Worm (Caenorhabditis elegans) whole organism, late embryonic: ENCODE data around the gene ehbp-1.

Experiments
- C08G9.2 ChIP-seq: sonication (generic microtip); optimal IDR thresholded peaks from 2 replicates; lab custom pipeline; 2016; ENCODE audit warnings: mild to moderate bottlenecking, missing genetic modification characterization, moderate library complexity, missing compliant biosample characterization
- C38D4.7 ChIP-seq: fragments of 200-800 bp; sonication (Bioruptor generic); optimal IDR thresholded peaks from 2 replicates; lab custom pipeline; 2018; ENCODE audit warnings: mild to moderate bottlenecking, missing genetic modification characterization, moderate library complexity, missing compliant biosample characterization
- F13H6.1 ChIP-seq: sonication (generic microtip); optimal IDR thresholded peaks from 2 replicates; lab custom pipeline; 2016; ENCODE audit warnings: missing genetic modification characterization, missing compliant biosample characterization
- K09A11.1 ChIP-seq: sonication (generic microtip); optimal IDR thresholded peaks from 2 replicates; lab custom pipeline; 2017; ENCODE audit warnings: antibody characterized with exemption, mild to moderate bottlenecking, missing genetic modification characterization, missing compliant biosample characterization; ENCODE audit not compliant: insufficient read depth
- Y22D7AL.16 ChIP-seq: sonication (generic microtip); optimal IDR thresholded peaks from 2 replicates; lab custom pipeline; 2016; ENCODE audit warnings: missing genetic modification characterization, missing compliant biosample characterization
- ahr-1 ChIP-seq: sonication (generic microtip); optimal IDR thresholded peaks from 2 replicates; lab custom pipeline; 2016; ENCODE audit warnings: missing genetic modification characterization, missing compliant biosample characterization
- ceh-14 ChIP-seq: sonication (generic microtip); optimal IDR thresholded peaks from 2 replicates; lab custom pipeline; 2016; ENCODE audit warnings: missing genotype, missing genetic modification characterization, missing compliant biosample characterization
- ceh-18 ChIP-seq: sonication (generic microtip); optimal IDR thresholded peaks from 2 replicates; lab custom pipeline; 2016; ENCODE audit warnings: missing genetic modification characterization, missing compliant biosample characterization
- ceh-19 ChIP-seq: fragments of 200-800 bp; sonication (Bioruptor generic); optimal IDR thresholded peaks from 2 replicates; lab custom pipeline; 2018; ENCODE audit warnings: mild to moderate bottlenecking, missing genetic modification characterization, missing compliant biosample characterization
- ceh-2 ChIP-seq: sonication (generic microtip); optimal IDR thresholded peaks from 2 replicates; lab custom pipeline; 2016; ENCODE audit warnings: missing genotype, missing genetic modification characterization, missing compliant biosample characterization
- ceh-24 ChIP-seq: sonication (generic microtip); optimal IDR thresholded peaks from 2 replicates; lab custom pipeline; 2016; ENCODE audit warnings: mild to moderate bottlenecking, missing genetic modification characterization, missing compliant biosample characterization
- ceh-30 ChIP-seq: fragments of 150-350 bp; optimal IDR thresholded peaks from 2 replicates; lab custom pipeline; 2014; ENCODE audit warnings: missing biosample characterization, missing genetic modification characterization
- ceh-31 ChIP-seq: sonication (generic microtip); optimal IDR thresholded peaks from 2 replicates; lab custom pipeline; 2016; ENCODE audit warnings: missing genetic modification characterization, missing compliant biosample characterization
- ceh-34 ChIP-seq: sonication (generic microtip); optimal IDR thresholded peaks from 2 replicates; lab custom pipeline; 2016; ENCODE audit warnings: mild to moderate bottlenecking, missing genetic modification characterization, missing compliant biosample characterization
- ceh-45 ChIP-seq: fragments of 200-800 bp; sonication (Bioruptor generic); IDR thresholded peaks from 2 replicates; pipeline ENCODE4 v1.3.6; 2022; ENCODE audit warnings: missing genetic modification reagents, missing genetic modification characterization, missing compliant biosample characterization
- ceh-48 ChIP-seq: sonication (generic microtip); optimal IDR thresholded peaks from 2 replicates; lab custom pipeline; 2016; ENCODE audit warnings: missing genetic modification characterization, inconsistent platforms, missing compliant biosample characterization
- che-1 ChIP-seq: sonication (generic microtip); optimal IDR thresholded peaks from 2 replicates; lab custom pipeline; 2016; ENCODE audit warnings: mild to moderate bottlenecking, missing genetic modification characterization, missing compliant biosample characterization
- fax-1 ChIP-seq: sonication (generic microtip); optimal IDR thresholded peaks from 2 replicates; lab custom pipeline; 2016; ENCODE audit warnings: missing genotype, missing genetic modification characterization, missing compliant biosample characterization
- fkh-10 ChIP-seq: fragments of 150-350 bp; optimal IDR thresholded peaks from 2 replicates; lab custom pipeline; 2014; ENCODE audit warnings: missing biosample characterization, missing genetic modification reagents, missing genetic modification characterization
- fkh-6 ChIP-seq: sonication (generic microtip); optimal IDR thresholded peaks from 2 replicates; lab custom pipeline; 2016; ENCODE audit warnings: missing genetic modification characterization, missing compliant biosample characterization
- gmeb-2 ChIP-seq: sonication (generic microtip); optimal IDR thresholded peaks from 2 replicates; lab custom pipeline; 2016; ENCODE audit warnings: missing genetic modification characterization, inconsistent platforms, missing compliant biosample characterization
- hlh-13 ChIP-seq: fragments of 200-800 bp; sonication (Bioruptor generic); optimal IDR thresholded peaks from 2 replicates; lab custom pipeline; 2018; ENCODE audit warnings: mild to moderate bottlenecking, missing genetic modification characterization, missing compliant biosample characterization
- hlh-30 ChIP-seq: sonication (generic microtip); optimal IDR thresholded peaks from 2 replicates; lab custom pipeline; 2017; ENCODE audit warnings: antibody characterized with exemption, missing genetic modification characterization, missing compliant biosample characterization; ENCODE audit not compliant: insufficient read depth
- hlh-6 ChIP-seq: sonication (generic microtip); optimal IDR thresholded peaks from 2 replicates; lab custom pipeline; 2016; ENCODE audit warnings: missing genotype, missing genetic modification characterization, missing compliant biosample characterization
- hlh-8 ChIP-seq: sonication (generic microtip); optimal IDR thresholded peaks from 2 replicates; lab custom pipeline; 2016; ENCODE audit warnings: missing genotype, missing genetic modification characterization, missing compliant biosample characterization
- lim-6 ChIP-seq: sonication (generic microtip); optimal IDR thresholded peaks from 2 replicates; lab custom pipeline; 2016; ENCODE audit warnings: missing genetic modification characterization, missing compliant biosample characterization
- lin-11 ChIP-seq: fragments of 200-800 bp; sonication (Bioruptor generic); optimal IDR thresholded peaks from 2 replicates; lab custom pipeline; 2018; ENCODE audit warnings: mild to moderate bottlenecking, missing genetic modification characterization, missing compliant biosample characterization
- madf-2 ChIP-seq: sonication (generic microtip); optimal IDR thresholded peaks from 2 replicates; lab custom pipeline; 2017; ENCODE audit warnings: missing genetic modification characterization, missing compliant biosample characterization
- mec-3 ChIP-seq: sonication (generic microtip); optimal IDR thresholded peaks from 2 replicates; lab custom pipeline; 2016; ENCODE audit warnings: borderline replicate concordance, missing genetic modification characterization, missing compliant biosample characterization
- nfya-1 ChIP-seq: sonication (generic microtip); optimal IDR thresholded peaks from 2 replicates; lab custom pipeline; 2017; ENCODE audit warnings: missing genetic modification characterization, mild to moderate bottlenecking, missing compliant biosample characterization, antibody characterized with exemption, moderate library complexity
- nhr-232 ChIP-seq: sonication (generic microtip); optimal IDR thresholded peaks from 2 replicates; lab custom pipeline; 2016; ENCODE audit warnings: missing genetic modification characterization, missing compliant biosample characterization
- npax-4 ChIP-seq: sonication (generic microtip); optimal IDR thresholded peaks from 2 replicates; lab custom pipeline; 2016; ENCODE audit warnings: missing genetic modification characterization, missing compliant biosample characterization
- odd-2 ChIP-seq: sonication (generic microtip); optimal IDR thresholded peaks from 2 replicates; lab custom pipeline; 2017; ENCODE audit warnings: antibody characterized with exemption, mild to moderate bottlenecking, missing genetic modification characterization, missing compliant biosample characterization
- pax-1 ChIP-seq: fragments of 150-350 bp; optimal IDR thresholded peaks from 2 replicates; lab custom pipeline; 2014; ENCODE audit warnings: missing biosample characterization, missing genetic modification characterization
- pha-2 ChIP-seq: sonication (generic microtip); optimal IDR thresholded peaks from 2 replicates; lab custom pipeline; 2017; ENCODE audit warnings: mild to moderate bottlenecking, missing genetic modification characterization, missing compliant biosample characterization
- pros-1 ChIP-seq: fragments of 150-350 bp; optimal IDR thresholded peaks from 2 replicates; lab custom pipeline; 2014; ENCODE audit warnings: missing biosample characterization, missing genetic modification reagents, missing genetic modification characterization
- ref-2 ChIP-seq: sonication (generic microtip); optimal IDR thresholded peaks from 2 replicates; lab custom pipeline; 2016; ENCODE audit warnings: missing genetic modification characterization, missing compliant biosample characterization
- rnt-1 ChIP-seq: sonication (generic microtip); optimal IDR thresholded peaks from 2 replicates; lab custom pipeline; 2016; ENCODE audit warnings: missing genetic modification characterization, missing compliant biosample characterization
- sdc-2 ChIP-seq: sonication (generic microtip); optimal IDR thresholded peaks from 2 replicates; lab custom pipeline; 2016; ENCODE audit warnings: missing genotype, missing genetic modification characterization, missing compliant biosample characterization
- syd-9 ChIP-seq: sonication (generic microtip); optimal IDR thresholded peaks from 2 replicates; lab custom pipeline; 2016; ENCODE audit warnings: mild to moderate bottlenecking, missing genetic modification characterization, moderate library complexity, missing compliant biosample characterization
- tbx-2 ChIP-seq: sonication (generic microtip); optimal IDR thresholded peaks from 2 replicates; lab custom pipeline; 2016; ENCODE audit warnings: missing genetic modification characterization, missing compliant biosample characterization
- tbx-7 ChIP-seq: sonication (generic microtip); optimal IDR thresholded peaks from 2 replicates; lab custom pipeline; 2016; ENCODE audit warnings: missing genotype, missing genetic modification characterization, missing compliant biosample characterization
- unc-3 ChIP-seq, 2 experiments: fragments of 200-800 bp in 1 of 2; sonication (Bioruptor generic) in 1 of 2; sonication (generic microtip) in 1 of 2; conservative IDR thresholded peaks in 1 of 2; optimal IDR thresholded peaks in 1 of 2; 2 replicates each; pipeline versions ENCODE4 v1.3.6 to Lab custom; 2016 to 2022; ENCODE audit warnings: missing compliant biosample characterization in 2 of 2, missing genetic modification characterization in 2 of 2, missing genetic modification reagents in 1 of 2
- unc-42 ChIP-seq: sonication (generic microtip); optimal IDR thresholded peaks from 2 replicates; lab custom pipeline; 2016; ENCODE audit warnings: missing genotype, missing genetic modification characterization, missing compliant biosample characterization
- unc-55 ChIP-seq: sonication (generic microtip); optimal IDR thresholded peaks from 2 replicates; lab custom pipeline; 2017; ENCODE audit warnings: missing biosample characterization, missing genetic modification reagents, missing genetic modification characterization
- zip-5 ChIP-seq: sonication (generic microtip); optimal IDR thresholded peaks from 2 replicates; lab custom pipeline; 2016; ENCODE audit warnings: missing genetic modification characterization, missing compliant biosample characterization

The ehbp-1 gene

ce11 chrV:9561624-9562179 lies 11.3 kb downstream of the ehbp-1 start, which contains the start of gene rgef-1:
Gene rgef-1 (minus strand): TSS chrV:9561674.
- TF ChIP-seq Y22D7AL.16 (tag; lab: Kevin White, UChicago) = no peak
- TF ChIP-seq syd-9 = no peak
- no peak for TF ChIP-seq che-1 (tag; lab: Kevin White, UChicago)
- TF ChIP-seq C38D4.7 (GFP tag; lab: Kevin White, UChicago) = no peak
- no peak for TF ChIP-seq fkh-10 (GFP tag; lab: Kevin White, UChicago)
- peak; percentile 33 for TF ChIP-seq C08G9.2 (tag; lab: Kevin White, UChicago)
- no peak for TF ChIP-seq ahr-1 (tag; lab: Kevin White, UChicago)
- TF ChIP-seq mec-3 (tag; lab: Kevin White, UChicago) = no peak
- TF ChIP-seq ceh-45 (GFP tag; lab: Robert Waterston, UW) = no peak
- TF ChIP-seq madf-2 = no peak
- peak; percentile 44 for TF ChIP-seq ceh-18
- no peak for TF ChIP-seq tbx-7
- peak; percentile 76 for TF ChIP-seq ceh-14 (tag; lab: Kevin White, UChicago)
- no peak for TF ChIP-seq hlh-30 (tag; lab: Kevin White, UChicago)
- peak; percentile 59 for TF ChIP-seq tbx-2 (tag; lab: Kevin White, UChicago)
- no peak for TF ChIP-seq unc-55 (GFP tag; lab: Kevin White, UChicago)
- no peak for TF ChIP-seq fax-1 (tag; lab: Kevin White, UChicago)
- no peak for TF ChIP-seq ceh-2 (tag; lab: Kevin White, UChicago)
- TF ChIP-seq pax-1 (tag; lab: Kevin White, UChicago) = no peak
- peak; percentile 44 for TF ChIP-seq ceh-19 (GFP tag; lab: Kevin White, UChicago)
- TF ChIP-seq hlh-6 = no peak
- no peak for TF ChIP-seq K09A11.1 (tag; lab: Kevin White, UChicago)
- no peak for TF ChIP-seq F13H6.1 (tag; lab: Kevin White, UChicago)
- peak; percentile 17 for TF ChIP-seq pros-1 (tag; lab: Kevin White, UChicago)
- peak; percentile 85 for TF ChIP-seq ceh-31
- TF ChIP-seq ceh-34 (tag; lab: Kevin White, UChicago) = peak; percentile 37
- no peak for TF ChIP-seq hlh-8
- TF ChIP-seq lin-11 (tag; lab: Kevin White, UChicago) = no peak
- TF ChIP-seq ref-2 (tag; lab: Kevin White, UChicago) = peak; percentile 20
- no peak for TF ChIP-seq ceh-30 (tag; lab: Kevin White, UChicago)
- peak; percentile 87 for TF ChIP-seq unc-42
- no peak for TF ChIP-seq hlh-13 (GFP tag; lab: Kevin White, UChicago)
- no peak for TF ChIP-seq zip-5 (tag; lab: Kevin White, UChicago)
- TF ChIP-seq nhr-232 = no peak
- no peak for TF ChIP-seq sdc-2 (tag; lab: Kevin White, UChicago)
- TF ChIP-seq nfya-1 = peak; percentile 47
- TF ChIP-seq pha-2 = no peak
- TF ChIP-seq ceh-48 (tag; lab: Kevin White, UChicago) = peak; percentile 89
- no peak for TF ChIP-seq odd-2 (tag; lab: Kevin White, UChicago)

- TF ChIP-seq fkh-10 (GFP tag; lab: Kevin White, UChicago) = no peak
- TF ChIP-seq rnt-1 = no peak
- TF ChIP-seq lim-6 (tag; lab: Kevin White, UChicago) = no peak
- TF ChIP-seq madf-2 = no peak
- no peak for TF ChIP-seq C38D4.7 (GFP tag; lab: Kevin White, UChicago)
- no peak for TF ChIP-seq fkh-6 (tag; lab: Kevin White, UChicago)
- TF ChIP-seq ceh-30 (tag; lab: Kevin White, UChicago) = no peak
- TF ChIP-seq hlh-13 (GFP tag; lab: Kevin White, UChicago) = no peak
- TF ChIP-seq unc-3 (GFP tag; conservative IDR thresholded peaks at IDR 0.05; lab: Robert Waterston, UW) = no peak
- TF ChIP-seq unc-3 (tag; optimal IDR thresholded peaks at IDR 0.05; lab: Kevin White, UChicago) = no peak
- no peak for TF ChIP-seq gmeb-2 (tag; lab: Kevin White, UChicago)
- no peak for TF ChIP-seq npax-4 (tag; lab: Kevin White, UChicago)
- no peak for TF ChIP-seq ceh-24
- no peak for TF ChIP-seq tbx-7
Observed at ce11 chrV:9563585-9563984, 13.1 kb downstream of the ehbp-1 start.
